Worm (Caenorhabditis elegans): ENCODE results near the gene B0281.1.
A peak's percentile ranks its signal among the peaks of the same experiment; 100 is the strongest.

B0281.1 gene

ce11 chrII:2340974-2341373 is 28.1 kb downstream of the B0281.1 start:
- TF ChIP-seq sdz-38 (tag; optimal IDR thresholded peaks at IDR 0.05) (no peak), him-1 (tag; optimal IDR thresholded peaks at IDR 0.05) (no peak), hmg-1.2 (GFP tag; IDR thresholded peaks at IDR 0.05) (peak; percentile 47; the same call in 1 of the 2 replicates)

ce11 chrII:2341515-2341914 is 28.6 kb downstream of the B0281.1 start, which contains the start of gene enri-1:
Gene enri-1 (minus strand): TSS chrII:2341615.
- TF ChIP-seq Y67H2A.10 (GFP tag; conservative IDR thresholded peaks at IDR 0.05) (no peak), ceh-40 (GFP tag; IDR thresholded peaks at IDR 0.05) (no peak), snpc-3.4 (tag; optimal IDR thresholded peaks at IDR 0.05) (no peak), Y53F4B.3 (GFP tag; IDR thresholded peaks at IDR 0.05) (no peak), lin-54 (GFP tag; optimal IDR thresholded peaks at IDR 0.05) (no peak), hsf-1 (GFP tag; IDR thresholded peaks at IDR 0.05) (no peak), K11D2.4 (GFP tag; IDR thresholded peaks at IDR 0.05) (no peak), mcd-1 (GFP tag; IDR thresholded peaks at IDR 0.05) (no peak), unc-62 (GFP tag; optimal IDR thresholded peaks at IDR 0.05) (no peak), egl-44 (GFP tag; IDR thresholded peaks at IDR 0.05) (no peak), ztf-25 (GFP tag; IDR thresholded peaks at IDR 0.05) (no peak), akir-1 (GFP tag; optimal IDR thresholded peaks at IDR 0.05) (no peak), B0336.3 (GFP tag; IDR thresholded peaks at IDR 0.05) (no peak)

DNA sequence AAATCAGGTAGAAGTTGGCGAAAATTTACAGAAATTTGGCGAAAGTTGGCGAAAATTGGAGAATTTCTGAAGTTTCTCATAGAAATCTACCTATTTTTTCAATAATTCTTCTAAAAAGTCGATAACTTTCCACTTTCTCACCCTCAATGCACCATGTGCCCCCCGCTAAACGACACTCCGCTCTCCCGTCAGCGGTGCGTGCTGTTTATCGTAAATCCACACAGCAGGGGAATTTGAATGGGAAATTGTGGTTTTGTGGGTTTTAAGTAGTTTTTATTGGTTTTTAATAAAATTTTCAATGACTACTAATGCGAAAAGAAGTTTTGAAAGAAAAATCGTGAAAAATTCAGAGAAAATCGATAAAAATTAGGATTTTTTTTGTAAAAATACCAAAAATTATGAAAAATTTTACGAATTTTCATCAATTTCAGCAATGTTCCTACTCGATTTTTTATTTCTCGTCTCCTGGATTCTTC is 29.2 kb downstream of the B0281.1 start, which contains the start of gene F43C11.6:
Gene F43C11.6 (plus strand): TSS at position 426 of the 476 bp plus-strand sequence.
- TF ChIP-seq hmg-1.2 (GFP tag; IDR thresholded peaks at IDR 0.05) (no peak), ztf-25 (GFP tag; IDR thresholded peaks at IDR 0.05) (no peak), attf-3 (GFP tag; conservative IDR thresholded peaks at IDR 0.05) (peak; percentile 89), egrh-3 (GFP tag; IDR thresholded peaks at IDR 0.05) (no peak), F10E7.11 (tag; optimal IDR thresholded peaks at IDR 0.05) (no peak), attf-5 (GFP tag; optimal IDR thresholded peaks at IDR 0.05) (peak; percentile 25), nhr-179 (tag; optimal IDR thresholded peaks at IDR 0.05) (no peak), madf-3 (GFP tag; IDR thresholded peaks at IDR 0.05) (no peak), let-607 (tag; optimal IDR thresholded peaks at IDR 0.05) (no peak), T07F8.4 (tag; optimal IDR thresholded peaks at IDR 0.05) (no peak), egl-18 (GFP tag; IDR thresholded peaks at IDR 0.05) (no peak), ztf-22 (GFP tag; optimal IDR thresholded peaks at IDR 0.05) (no peak)

- no peak for TF ChIP-seq unc-62 (GFP tag; optimal IDR thresholded peaks at IDR 0.05)
- TF ChIP-seq die-1 (tag; optimal IDR thresholded peaks at IDR 0.05): no peak
- TF ChIP-seq egl-44 (GFP tag; IDR thresholded peaks at IDR 0.05): no peak
Measured at ce11 chrII:2346672-2347071, 33.8 kb downstream of the B0281.1 start, which contains the start of gene F43C11.4. Gene F43C11.4 (plus strand): TSS chrII:2346972.

DNA sequence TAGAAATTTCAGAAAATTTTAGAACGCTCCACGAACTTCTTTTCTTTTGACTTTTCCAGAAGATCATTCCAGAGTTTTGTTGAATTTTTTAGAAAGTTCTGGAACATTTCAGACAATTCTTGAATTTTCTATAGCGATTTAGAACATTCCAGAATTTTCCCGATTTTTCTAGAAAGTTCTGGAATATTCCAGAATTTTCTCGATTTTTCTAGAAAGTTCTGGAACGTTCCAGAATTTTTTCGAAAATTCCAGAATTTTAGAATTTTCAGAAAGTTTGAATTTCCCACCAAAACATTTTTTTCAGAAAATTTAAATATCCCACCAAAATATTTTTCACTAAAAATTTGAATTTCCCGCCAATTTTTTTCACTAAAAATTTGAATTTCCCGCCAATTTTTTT is 35.1 kb downstream of the B0281.1 start:
- TF ChIP-seq hsf-1 (GFP tag; IDR thresholded peaks at IDR 0.05): peak; percentile 93

ce11 chrII:2352546-2352945 is 39.7 kb downstream of the B0281.1 start, which contains the start of gene F43C11.10:
Gene F43C11.10 (minus strand): TSS chrII:2352646.
- no peak for TF ChIP-seq F55B11.4 (tag; optimal IDR thresholded peaks at IDR 0.05; ENCODE audit: borderline replicate concordance, insufficient read depth)

DNA sequence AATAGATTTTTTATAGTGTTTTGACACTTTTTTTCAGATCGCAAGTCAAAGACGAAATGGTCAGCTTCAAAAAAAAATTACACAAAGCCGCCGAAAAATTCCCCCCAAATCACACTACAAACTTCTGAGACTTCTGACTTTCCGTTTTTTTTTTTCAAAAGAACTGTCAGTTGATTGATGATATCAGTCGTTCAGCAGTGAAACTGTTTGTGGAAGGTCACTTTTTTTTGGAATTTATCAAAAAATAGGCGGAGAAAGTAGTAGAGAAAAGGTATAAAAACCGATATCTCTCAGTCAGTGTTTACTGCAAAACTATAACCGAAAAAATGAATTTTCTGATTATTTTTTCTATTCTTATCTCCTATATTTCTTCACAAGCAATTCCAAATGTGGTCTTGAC is 40.1 kb downstream of the B0281.1 start, which contains the start of gene F43C11.3:
Gene F43C11.3 (plus strand): TSS at position 301 of the 400 bp plus-strand sequence.
- TF ChIP-seq hlh-26 (GFP tag; conservative IDR thresholded peaks at IDR 0.05) (no peak), lin-35 (GFP tag; optimal IDR thresholded peaks at IDR 0.05) (no peak), snpc-4 (GFP tag; optimal IDR thresholded peaks at IDR 0.05) (no peak), snpc-4 (tag; optimal IDR thresholded peaks at IDR 0.05) (no peak), hlh-12 (tag; optimal IDR thresholded peaks at IDR 0.05) (no peak), mel-28 (tag; optimal IDR thresholded peaks at IDR 0.05; ENCODE audit: borderline replicate concordance) (no peak), ceh-100 (GFP tag; IDR thresholded peaks at IDR 0.05) (no peak), snpc-3.4 (tag; optimal IDR thresholded peaks at IDR 0.05) (no peak), pha-4 (tag; optimal IDR thresholded peaks at IDR 0.05) (no peak), B0035.1 (tag; optimal IDR thresholded peaks at IDR 0.05) (no peak), F57A8.1 (GFP tag; optimal IDR thresholded peaks at IDR 0.05) (no peak)

All from whole organism, young adult.